Worm (Caenorhabditis elegans) whole organism, mixed stage, embryonic: ENCODE data around the gene pld-1.

ENCODE experiments used
- M03D4.4 ChIP-seq: sonication (generic microtip); optimal IDR thresholded peaks from 2 replicates; lab custom pipeline; 2017; ENCODE audit warnings: mild to moderate bottlenecking, missing genetic modification characterization, missing compliant biosample characterization
- bed-3 ChIP-seq: fragments of 200-800 bp; sonication (Bioruptor generic); optimal IDR thresholded peaks from 3 replicates; lab custom pipeline; 2018; ENCODE audit warnings: mild to moderate bottlenecking, missing genetic modification characterization, moderate library complexity, missing compliant biosample characterization
- blmp-1 ChIP-seq: fragments of 150-350 bp; optimal IDR thresholded peaks from 2 replicates; lab custom pipeline; 2014; ENCODE audit warnings: missing biosample characterization, missing genetic modification characterization
- ceh-39 ChIP-seq: fragments of 150-350 bp; optimal IDR thresholded peaks from 2 replicates; lab custom pipeline; 2014; ENCODE audit warnings: missing biosample characterization, missing genetic modification characterization
- ceh-43 ChIP-seq: fragments of 200-800 bp; sonication (Bioruptor generic); optimal IDR thresholded peaks from 2 replicates; lab custom pipeline; 2018; ENCODE audit warnings: mild to moderate bottlenecking, missing genetic modification characterization, moderate library complexity, missing compliant biosample characterization
- ceh-83 ChIP-seq: fragments of 200-800 bp; sonication (Bioruptor generic); optimal IDR thresholded peaks from 2 replicates; lab custom pipeline; 2018; ENCODE audit warnings: mild to moderate bottlenecking, missing genetic modification characterization, missing compliant biosample characterization
- ces-1 ChIP-seq: fragments of 150-350 bp; optimal IDR thresholded peaks from 2 replicates; lab custom pipeline; 2014; ENCODE audit warnings: missing biosample characterization, missing genetic modification reagents, missing genetic modification characterization
- cnd-1 ChIP-seq: fragments of 200-800 bp; sonication (Bioruptor generic); optimal IDR thresholded peaks from 2 replicates; lab custom pipeline; 2018; ENCODE audit warnings: mild to moderate bottlenecking, missing genetic modification characterization, missing compliant biosample characterization
- drap-1 ChIP-seq: fragments of 200-800 bp; sonication (Bioruptor generic); optimal IDR thresholded peaks from 3 replicates; lab custom pipeline; 2018; ENCODE audit warnings: mild to moderate bottlenecking, missing genetic modification characterization, missing compliant biosample characterization
- elt-1 ChIP-seq: sonication (generic microtip); optimal IDR thresholded peaks from 2 replicates; lab custom pipeline; 2017; ENCODE audit warnings: missing genetic modification characterization, mild to moderate bottlenecking, missing compliant biosample characterization, antibody characterized with exemption, moderate library complexity, borderline replicate concordance; ENCODE audit not compliant: insufficient read depth
- elt-3 ChIP-seq: fragments of 150-350 bp; optimal IDR thresholded peaks from 2 replicates; lab custom pipeline; 2014; ENCODE audit warnings: missing biosample characterization, missing genetic modification characterization
- flh-1 ChIP-seq: fragments of 200-800 bp; sonication (Bioruptor generic); optimal IDR thresholded peaks from 2 replicates; lab custom pipeline; 2018; ENCODE audit warnings: mild to moderate bottlenecking, missing genetic modification characterization, moderate library complexity, missing compliant biosample characterization
- ham-2 ChIP-seq: fragments of 200-800 bp; sonication (Bioruptor generic); optimal IDR thresholded peaks from 2 replicates; lab custom pipeline; 2018; ENCODE audit warnings: mild to moderate bottlenecking, missing genetic modification characterization, missing compliant biosample characterization
- hlh-1 ChIP-seq: fragments of 150-350 bp; optimal IDR thresholded peaks from 2 replicates; lab custom pipeline; 2014; ENCODE audit warnings: missing biosample characterization, missing genetic modification reagents, missing genetic modification characterization
- lin-13 ChIP-seq: fragments of 150-350 bp; optimal IDR thresholded peaks from 2 replicates; lab custom pipeline; 2014; ENCODE audit warnings: missing biosample characterization, missing genetic modification characterization
- lsy-2 ChIP-seq: fragments of 150-350 bp; optimal IDR thresholded peaks from 2 replicates; lab custom pipeline; 2014; ENCODE audit warnings: missing biosample characterization, missing genetic modification characterization
- mep-1 ChIP-seq: fragments of 150-350 bp; optimal IDR thresholded peaks from 2 replicates; lab custom pipeline; 2017; ENCODE audit warnings: missing biosample characterization, missing genetic modification reagents, missing genetic modification characterization, inconsistent platforms
- mls-2 ChIP-seq: sonication (generic microtip); optimal IDR thresholded peaks from 2 replicates; lab custom pipeline; 2016; ENCODE audit warnings: mild to moderate bottlenecking, missing genetic modification characterization, moderate library complexity, missing compliant biosample characterization
- nhr-12 ChIP-seq: fragments of 150-350 bp; optimal IDR thresholded peaks from 2 replicates; lab custom pipeline; 2014; ENCODE audit warnings: missing biosample characterization, missing genetic modification characterization
- nhr-2 ChIP-seq: fragments of 150-350 bp; optimal IDR thresholded peaks from 2 replicates; lab custom pipeline; 2014; ENCODE audit warnings: missing biosample characterization, missing genetic modification characterization
- nhr-237 ChIP-seq: fragments of 150-350 bp; optimal IDR thresholded peaks from 2 replicates; lab custom pipeline; 2014; ENCODE audit warnings: missing biosample characterization, missing genetic modification characterization
- nhr-28 ChIP-seq: fragments of 150-350 bp; optimal IDR thresholded peaks from 2 replicates; lab custom pipeline; 2014; ENCODE audit warnings: missing biosample characterization, missing genetic modification characterization
- nhr-76 ChIP-seq: sonication (generic microtip); optimal IDR thresholded peaks from 2 replicates; lab custom pipeline; 2017; ENCODE audit warnings: missing biosample characterization, missing genetic modification characterization
- pha-4 ChIP-seq: fragments of 150-350 bp; optimal IDR thresholded peaks from 2 replicates; lab custom pipeline; 2018; ENCODE audit warnings: missing biosample characterization, missing genetic modification reagents, missing genetic modification characterization
- sem-2 ChIP-seq: fragments of 200-800 bp; sonication (Bioruptor generic); optimal IDR thresholded peaks from 2 replicates; lab custom pipeline; 2018; ENCODE audit warnings: mild to moderate bottlenecking, missing genetic modification characterization, missing compliant biosample characterization
- snpc-4 ChIP-seq: fragments of 150-350 bp; optimal IDR thresholded peaks from 2 replicates; lab custom pipeline; 2014; ENCODE audit warnings: missing biosample characterization, missing genetic modification characterization
- tbx-8 ChIP-seq: fragments of 200-800 bp; sonication (Bioruptor generic); optimal IDR thresholded peaks from 2 replicates; lab custom pipeline; 2018; ENCODE audit warnings: mild to moderate bottlenecking, missing genetic modification characterization, moderate library complexity, missing compliant biosample characterization
- unc-120 ChIP-seq: sonication (generic microtip); optimal IDR thresholded peaks from 2 replicates; lab custom pipeline; 2017; ENCODE audit warnings: missing genetic modification characterization, missing compliant biosample characterization; ENCODE audit not compliant: poor library complexity, severe bottlenecking
- unc-39 ChIP-seq: fragments of 150-350 bp; optimal IDR thresholded peaks from 2 replicates; lab custom pipeline; 2014; ENCODE audit warnings: missing biosample characterization, missing genetic modification characterization
- unc-62 ChIP-seq: fragments of 150-350 bp; optimal IDR thresholded peaks from 2 replicates; lab custom pipeline; 2014; ENCODE audit warnings: missing biosample characterization, missing genetic modification reagents, missing genetic modification characterization
- zip-8 ChIP-seq: fragments of 150-350 bp; optimal IDR thresholded peaks from 2 replicates; lab custom pipeline; 2014; ENCODE audit warnings: missing biosample characterization, missing genetic modification characterization
- ztf-11 ChIP-seq: fragments of 150-350 bp; optimal IDR thresholded peaks from 2 replicates; lab custom pipeline; 2014; ENCODE audit warnings: missing biosample characterization, missing genetic modification characterization

The pld-1 gene

ce11 chrII:5103784-5104457, 12.4 kb upstream of the pld-1 start, which contains the start of the genes C04G6.11 and mpk-2:
C04G6.11 (minus strand) TSS chrII:5103834.
mpk-2 (plus strand) TSS chrII:5104118.
- no peak for TF ChIP-seq unc-62 (GFP tag; lab: Kevin White, UChicago)
- no peak for TF ChIP-seq sem-2 (GFP tag; lab: Kevin White, UChicago)
- TF ChIP-seq nhr-76 (tag; lab: Kevin White, UChicago) = no peak
- no peak for TF ChIP-seq flh-1
- TF ChIP-seq cnd-1 (tag; lab: Kevin White, UChicago) = no peak
- no peak for TF ChIP-seq unc-39 (tag; lab: Kevin White, UChicago)

- TF ChIP-seq unc-62 (GFP tag; lab: Kevin White, UChicago) (no peak), lin-13 (tag; lab: Kevin White, UChicago) (no peak), nhr-12 (no peak), nhr-28 (no peak), pha-4 (tag; lab: Kevin White, UChicago) (no peak), unc-39 (tag; lab: Kevin White, UChicago) (no peak), ceh-43 (GFP tag; lab: Kevin White, UChicago) (no peak), tbx-8 (GFP tag; lab: Kevin White, UChicago) (no peak), nhr-237 (no peak), ztf-11 (tag; lab: Kevin White, UChicago) (no peak), ceh-39 (tag; lab: Kevin White, UChicago) (no peak), ham-2 (GFP tag; lab: Kevin White, UChicago) (no peak), ceh-83 (GFP tag; lab: Kevin White, UChicago) (no peak), mep-1 (no peak), hlh-1 (tag; lab: Kevin White, UChicago) (no peak), unc-120 (tag; lab: Kevin White, UChicago) (no peak), bed-3 (GFP tag; lab: Kevin White, UChicago) (no peak), ces-1 (GFP tag; lab: Kevin White, UChicago) (no peak)
Measured at ce11 chrII:5103189-5103588, 11.7 kb upstream of the pld-1 start.

- no peak for TF ChIP-seq lsy-2 (tag; lab: Kevin White, UChicago)
- no peak for TF ChIP-seq mep-1
- TF ChIP-seq, all 35 proteins: peak for 0
Measured at ce11 chrII:5101701-5102100, 10.2 kb upstream of the pld-1 start, which contains the start of the genes idpb-3 and idpb-1. idpb-3 (minus strand) TSS chrII:5101801. idpb-1 (plus strand) TSS chrII:5101984.

ce11 chrII:5099649-5100048, 8.2 kb upstream of the pld-1 start, which contains the start of gene C04G6.6:
C04G6.6 (minus strand) TSS chrII:5099749.
- no peak for TF ChIP-seq unc-120 (tag; lab: Kevin White, UChicago)
- no peak for TF ChIP-seq nhr-76 (tag; lab: Kevin White, UChicago)
- no peak for TF ChIP-seq lsy-2 (tag; lab: Kevin White, UChicago)
- TF ChIP-seq nhr-28 = no peak
- no peak for TF ChIP-seq elt-3 (tag; lab: Kevin White, UChicago)
- TF ChIP-seq lin-13 (tag; lab: Kevin White, UChicago) = no peak
- TF ChIP-seq M03D4.4 (tag; lab: Kevin White, UChicago) = no peak
- no peak for TF ChIP-seq hlh-1 (tag; lab: Kevin White, UChicago)
- no peak for TF ChIP-seq flh-1
- TF ChIP-seq mep-1 = no peak
- no peak for TF ChIP-seq blmp-1 (tag; lab: Kevin White, UChicago)
- no peak for TF ChIP-seq nhr-12
- no peak for TF ChIP-seq snpc-4 (tag; lab: Kevin White, UChicago)
- no peak for TF ChIP-seq nhr-2 (tag; lab: Kevin White, UChicago)
- no peak for TF ChIP-seq pha-4 (tag; lab: Kevin White, UChicago)
- no peak for TF ChIP-seq mls-2
- TF ChIP-seq ceh-83 (GFP tag; lab: Kevin White, UChicago) = no peak
- TF ChIP-seq ham-2 (GFP tag; lab: Kevin White, UChicago) = no peak
- no peak for TF ChIP-seq elt-1 (tag; lab: Kevin White, UChicago)

- TF ChIP-seq zip-8 (tag; lab: Kevin White, UChicago) (no peak), unc-120 (tag; lab: Kevin White, UChicago) (no peak), blmp-1 (tag; lab: Kevin White, UChicago) (no peak), flh-1 (no peak), bed-3 (GFP tag; lab: Kevin White, UChicago) (no peak), elt-1 (tag; lab: Kevin White, UChicago) (no peak), drap-1 (GFP tag; lab: Kevin White, UChicago) (no peak)
Measured at ce11 chrII:5099034-5099433, 7.5 kb upstream of the pld-1 start.
